Fruit fly (Drosophila melanogaster) whole organism, embryonic: Measurements from ENCODE around the gene CG5447.

Source experiments
- CG10147 ChIP-seq: fragments of 200-800 bp; sonication (Bioruptor generic); optimal IDR thresholded peaks from 2 replicates; lab custom pipeline; 2019; ENCODE audit warnings: missing biosample characterization, mild to moderate bottlenecking, missing genetic modification characterization, moderate library complexity
- CG13894 ChIP-seq: fragments of 200-800 bp; sonication (Bioruptor generic); optimal IDR thresholded peaks from 3 replicates; lab custom pipeline; 2018; ENCODE audit warnings: missing biosample characterization, mild to moderate bottlenecking, missing genetic modification characterization, moderate library complexity
- CG14441 ChIP-seq: fragments of 200-800 bp; sonication (Bioruptor generic); IDR thresholded peaks from 2 replicates; pipeline ENCODE4 v1.3.6; 2022; ENCODE audit warnings: missing biosample characterization, missing genetic modification characterization
- CG18011 ChIP-seq: fragments of 200-800 bp; sonication (Bioruptor generic); optimal IDR thresholded peaks from 2 replicates; lab custom pipeline; 2017; ENCODE audit warnings: missing biosample characterization, missing genetic modification characterization, mild to moderate bottlenecking, moderate library complexity, missing genotype
- CG30431 ChIP-seq: fragments of 200-800 bp; sonication (Bioruptor generic); optimal IDR thresholded peaks from 2 replicates; lab custom pipeline; 2017; ENCODE audit warnings: missing biosample characterization, missing genetic modification characterization
- CG32772 ChIP-seq: fragments of 200-800 bp; sonication (Bioruptor generic); IDR thresholded peaks from 2 replicates; pipeline ENCODE4 v1.3.6; 2022; ENCODE audit warnings: missing biosample characterization, missing genetic modification characterization
- CG6175 ChIP-seq: fragments of 200-800 bp; sonication (Bioruptor generic); IDR thresholded peaks from 3 replicates; pipeline ENCODE4 v1.3.6; 2022; ENCODE audit warnings: missing biosample characterization, missing genetic modification characterization
- CG6654 ChIP-seq: fragments of 200-800 bp; sonication (Bioruptor generic); optimal IDR thresholded peaks from 2 replicates; lab custom pipeline; 2017; ENCODE audit warnings: missing biosample characterization, mild to moderate bottlenecking, missing genetic modification characterization
- CG8281 ChIP-seq: fragments of 200-800 bp; sonication (Bioruptor generic); optimal IDR thresholded peaks from 2 replicates; lab custom pipeline; 2018; ENCODE audit warnings: missing biosample characterization, mild to moderate bottlenecking, missing genetic modification characterization, moderate library complexity
- CG9817 ChIP-seq: fragments of 200-800 bp; sonication (Bioruptor generic); optimal IDR thresholded peaks from 2 replicates; lab custom pipeline; 2018; ENCODE audit warnings: missing biosample characterization, mild to moderate bottlenecking, missing genetic modification characterization, moderate library complexity
- Doc2 ChIP-seq: fragments of 200-800 bp; sonication (Bioruptor generic); IDR thresholded peaks from 2 replicates; pipeline ENCODE4 v1.3.6; 2022; ENCODE audit warnings: missing biosample characterization, missing genetic modification characterization
- Gug ChIP-seq: fragments of 200-800 bp; sonication (Bioruptor generic); IDR thresholded peaks from 4 replicates; pipeline ENCODE4 v1.3.6; 2022; ENCODE audit warnings: missing biosample characterization, missing genetic modification characterization
- Hr51 ChIP-seq, 2 experiments: fragments of 200-800 bp; sonication (Bioruptor generic); optimal IDR thresholded peaks; 2 replicates in 1 of 2; 3 replicates in 1 of 2; lab custom pipeline; 2016 to 2018; ENCODE audit warnings: missing biosample characterization in 2 of 2, missing genetic modification characterization in 2 of 2, mild to moderate bottlenecking in 1 of 2, moderate library complexity in 1 of 2
- Max ChIP-seq: fragments of 200-800 bp; sonication (Bioruptor generic); optimal IDR thresholded peaks from 2 replicates; lab custom pipeline; 2016; ENCODE audit warnings: missing biosample characterization, mild to moderate bottlenecking, missing genetic modification characterization
- Med ChIP-seq: fragments of 200-800 bp; sonication (Bioruptor generic); peaks from one replicate; lab custom pipeline; 2016; ENCODE audit warnings: missing biosample characterization, missing genetic modification characterization, mild to moderate bottlenecking, inconsistent platforms, moderate library complexity
- NK7.1 ChIP-seq: fragments of 200-800 bp; sonication (Bioruptor generic); optimal IDR thresholded peaks from 3 replicates; lab custom pipeline; 2016; ENCODE audit warnings: missing biosample characterization, missing genetic modification characterization
- Rfx ChIP-seq: fragments of 200-800 bp; sonication (Bioruptor generic); IDR thresholded peaks from 2 replicates; pipeline ENCODE4 v1.3.6; 2022; ENCODE audit warnings: missing biosample characterization, missing genetic modification characterization
- abd-A ChIP-seq: fragments of 200-800 bp; sonication (Bioruptor generic); optimal IDR thresholded peaks from 3 replicates; lab custom pipeline; 2019; ENCODE audit warnings: missing biosample characterization, mild to moderate bottlenecking, missing genetic modification characterization, moderate library complexity
- bbx ChIP-seq: fragments of 200-800 bp; sonication (Bioruptor generic); IDR thresholded peaks from 2 replicates; pipeline ENCODE4 v1.3.6; 2022; ENCODE audit warnings: missing biosample characterization, missing genetic modification characterization; ENCODE audit not compliant: partially characterized antibody
- cad ChIP-seq: fragments of >200 bp; optimal IDR thresholded peaks from 2 replicates; lab custom pipeline; 2017; ENCODE audit warnings: missing biosample characterization, missing genetic modification characterization
- cato ChIP-seq: fragments of 200-800 bp; sonication (Bioruptor generic); optimal IDR thresholded peaks from 2 replicates; lab custom pipeline; 2016; ENCODE audit warnings: missing biosample characterization, missing genetic modification characterization, borderline replicate concordance
- crol ChIP-seq: fragments of 200-800 bp; sonication (Bioruptor generic); IDR thresholded peaks from 2 replicates; pipeline ENCODE4 v1.3.6; 2022; ENCODE audit warnings: missing biosample characterization, missing genetic modification characterization
- danr ChIP-seq: fragments of 200-800 bp; sonication (Bioruptor generic); IDR thresholded peaks from 2 replicates; pipeline ENCODE4 v1.3.6; 2022; ENCODE audit warnings: missing biosample characterization, missing genetic modification characterization
- dpn ChIP-seq, 2 experiments: fragments of 200-800 bp; sonication (Bioruptor generic); optimal IDR thresholded peaks; 3 replicates each; lab custom pipeline; 2016; ENCODE audit warnings: missing biosample characterization in 2 of 2, missing genetic modification characterization in 2 of 2
- lov ChIP-seq, 2 experiments: fragments of 200-800 bp in 1 of 2; fragments of >200 bp in 1 of 2; sonication (Bioruptor generic) in 1 of 2; IDR thresholded peaks in 1 of 2; optimal IDR thresholded peaks in 1 of 2; 2 replicates in 1 of 2; 3 replicates in 1 of 2; pipeline versions ENCODE4 v1.3.6 to Lab custom; 2017 to 2022; ENCODE audit warnings: missing biosample characterization in 1 of 2, missing genetic modification characterization in 1 of 2
- pfk ChIP-seq: fragments of 200-800 bp; sonication (Bioruptor generic); optimal IDR thresholded peaks from 2 replicates; lab custom pipeline; 2018; ENCODE audit warnings: missing biosample characterization, mild to moderate bottlenecking, missing genetic modification characterization, moderate library complexity
- pzg ChIP-seq: fragments of 200-800 bp; sonication (Bioruptor generic); optimal IDR thresholded peaks from 3 replicates; lab custom pipeline; 2018; ENCODE audit warnings: missing biosample characterization, mild to moderate bottlenecking, missing genetic modification characterization, moderate library complexity
- zen ChIP-seq: fragments of 200-800 bp; sonication (Bioruptor generic); optimal IDR thresholded peaks from 3 replicates; lab custom pipeline; 2018; ENCODE audit warnings: missing biosample characterization, mild to moderate bottlenecking, missing genetic modification characterization, moderate library complexity

CG5447 gene

DNA sequence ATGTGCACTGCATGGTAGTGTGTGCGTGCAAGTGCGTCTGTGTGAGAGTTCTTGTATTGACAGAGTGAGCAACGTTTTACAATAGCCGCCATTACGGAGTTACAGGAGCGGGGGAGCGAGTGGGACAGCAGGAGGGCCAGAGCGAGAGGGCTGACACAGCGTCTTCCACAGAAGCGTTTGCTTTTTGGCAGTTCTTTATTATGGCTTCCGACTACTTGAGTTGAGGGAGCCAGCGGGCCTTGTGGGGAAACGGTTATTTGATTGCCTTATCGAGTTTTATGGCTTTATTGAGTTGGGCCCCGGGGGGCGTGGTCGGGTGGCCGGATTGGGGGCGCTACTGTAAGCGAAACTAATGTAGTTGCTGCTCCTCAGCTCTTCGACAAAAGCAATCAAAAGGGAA, 51.0 kb downstream of the CG5447 start:
- TF ChIP-seq Doc2 (GFP tag; lab: Robert Waterston, UW) (no peak), Gug (GFP tag; lab: Robert Waterston, UW) (no peak), pzg (GFP tag; lab: Kevin White, UChicago) (no peak), CG6175 (no peak), Hr51 (GFP tag; optimal IDR thresholded peaks at IDR 0.05; lab: Kevin White, UChicago) (no peak), Rfx (GFP tag; lab: Robert Waterston, UW) (no peak), cad (no peak), pfk (GFP tag; lab: Kevin White, UChicago) (no peak), CG8281 (tag; lab: Kevin White, UChicago) (peak; percentile 30), danr (GFP tag; lab: Robert Waterston, UW) (no peak), NK7.1 (no peak), bbx (GFP tag; lab: Robert Waterston, UW) (no peak), cato (no peak), CG9817 (tag; lab: Kevin White, UChicago) (no peak), lov (optimal IDR thresholded peaks at IDR 0.05; lab: Kevin White, UChicago) (no peak), lov (GFP tag; IDR thresholded peaks at IDR 0.05; lab: Robert Waterston, UW) (no peak), CG30431 (GFP tag; lab: Kevin White, UChicago) (no peak), CG32772 (GFP tag; lab: Robert Waterston, UW) (no peak), CG13894 (tag; lab: Kevin White, UChicago) (peak; percentile 32), zen (tag; lab: Kevin White, UChicago) (no peak), Max (GFP tag; lab: Kevin White, UChicago) (no peak), Med (peak; percentile 30), dpn (GFP tag; optimal IDR thresholded peaks at IDR 0.05; lab: Kevin White, UChicago) (no peak), CG6654 (no peak), CG10147 (GFP tag; lab: Kevin White, UChicago) (no peak), crol (GFP tag; lab: Robert Waterston, UW) (peak; percentile 57), CG18011 (GFP tag; lab: Kevin White, UChicago) (no peak), CG14441 (GFP tag; lab: Robert Waterston, UW) (0 out of 2 replicates have a peak, but pooled peaks have one; percentile 7), abd-A (tag; lab: Kevin White, UChicago) (peak; percentile 72)
